In the genomic region with DNA sequence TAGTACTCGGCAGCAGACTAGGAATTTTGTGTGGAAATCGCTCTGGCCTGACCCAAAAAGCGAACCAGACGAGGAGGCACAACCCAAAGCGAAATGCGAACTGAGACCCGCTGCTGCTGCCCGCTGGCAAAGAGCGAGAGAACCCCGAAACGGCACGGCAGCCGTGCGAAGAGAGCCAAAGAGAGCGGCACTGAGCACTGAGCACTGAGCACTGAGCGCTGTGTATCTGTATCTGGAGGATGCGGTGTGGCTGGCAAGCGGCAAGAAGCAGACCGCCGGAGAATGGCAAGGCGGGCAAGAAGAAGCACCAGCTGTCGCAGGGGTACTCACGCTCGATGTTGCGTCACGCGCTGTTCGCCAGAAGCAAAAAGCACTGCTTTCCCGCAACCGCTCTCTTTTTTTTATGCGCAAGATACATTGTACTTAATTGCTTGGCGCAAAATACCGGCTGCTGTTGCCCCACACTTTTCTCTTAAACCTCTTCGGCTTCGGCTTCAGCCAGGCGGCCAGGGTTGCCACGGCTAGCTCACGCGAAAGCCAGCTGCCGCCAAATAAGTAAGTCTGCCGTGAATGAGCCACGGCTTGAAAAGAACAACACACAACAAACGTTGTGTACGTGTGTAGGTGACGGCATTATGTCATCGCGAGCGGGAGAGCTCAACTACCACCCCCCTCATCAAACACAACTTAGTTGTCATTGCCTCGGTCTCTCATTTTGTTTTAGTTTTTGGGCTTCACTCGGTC, we compare ENCODE assay signal across 1 fruit fly cellular context.
TF ChIP-seq lines count a peak whose summit lies in the region.

No protein-coding gene starts in this region.

TF ChIP-seq in whole organism, embryonic, 481 proteins besides CTCF, POLR2A, EP300 and RAD21 (continued from another document and continues in another):
- TF ChIP-seq disco-r (GFP tag; optimal IDR thresholded peaks at IDR 0.05; lab: Kevin White, UChicago) (peak; percentile 1), CG32767 (GFP tag; IDR thresholded peaks at IDR 0.05; lab: Robert Waterston, UW) (peak; percentile 95), z (GFP tag; IDR thresholded peaks at IDR 0.05; lab: Robert Waterston, UW) (0 out of 3 replicates have a peak, but pooled peaks have one; percentile 5), mirr (GFP tag; optimal IDR thresholded peaks at IDR 0.05; lab: Kevin White, UChicago) (no peak), ash1 (GFP tag; optimal IDR thresholded peaks at IDR 0.05; lab: Kevin White, UChicago) (no peak), tll (GFP tag; optimal IDR thresholded peaks at IDR 0.05; lab: Kevin White, UChicago) (peak in 1 of 2 experiments; percentile 19), Aef1 (GFP tag; IDR thresholded peaks at IDR 0.05; lab: Robert Waterston, UW) (no peak), kay (GFP tag; optimal IDR thresholded peaks at IDR 0.05; lab: Kevin White, UChicago) (peak; percentile 37), ato (GFP tag; IDR thresholded peaks at IDR 0.05; lab: Robert Waterston, UW; ENCODE audit: partially characterized antibody) (peak; percentile 55; the same call in 1 of the 2 replicates), sisA (GFP tag; IDR thresholded peaks at IDR 0.05; lab: Robert Waterston, UW) (no peak), cad (GFP tag; optimal IDR thresholded peaks at IDR 0.05; lab: Kevin White, UChicago) (no peak), Adf1 (GFP tag; IDR thresholded peaks at IDR 0.05; lab: Robert Waterston, UW) (peak; percentile 76), mld (GFP tag; IDR thresholded peaks at IDR 0.05; lab: Robert Waterston, UW; ENCODE audit: partially characterized antibody) (no peak), CG14014 (GFP tag; IDR thresholded peaks at IDR 0.05; lab: Robert Waterston, UW) (no peak; the same call in 1 of the 2 replicates), CG17829 (tag; optimal IDR thresholded peaks at IDR 0.05; lab: Kevin White, UChicago) (no peak), Fer2 (tag; optimal IDR thresholded peaks at IDR 0.05; lab: Kevin White, UChicago) (no peak), slp2 (GFP tag; optimal IDR thresholded peaks at IDR 0.05; lab: Kevin White, UChicago) (no peak), CG10274 (GFP tag; optimal IDR thresholded peaks at IDR 0.05; lab: Kevin White, UChicago) (no peak), CG17612 (GFP tag; IDR thresholded peaks at IDR 0.05; lab: Robert Waterston, UW) (no peak), bowl (GFP tag; IDR thresholded peaks at IDR 0.05; lab: Robert Waterston, UW) (0 out of 2 replicates have a peak, but pooled peaks have one; percentile 46), Trl (optimal IDR thresholded peaks at IDR 0.05; lab: Kevin White, UChicago) (peak; percentile 98 to 99), Trl (GFP tag; optimal IDR thresholded peaks at IDR 0.05; lab: Kevin White, UChicago) (peak; percentile 74), CG13123 (GFP tag; optimal IDR thresholded peaks at IDR 0.05; lab: Kevin White, UChicago) (no peak), CG13775 (GFP tag; optimal IDR thresholded peaks at IDR 0.05; lab: Kevin White, UChicago) (no peak), Gsc (GFP tag; IDR thresholded peaks at IDR 0.05; lab: Robert Waterston, UW) (no peak), zfh1 (GFP tag; IDR thresholded peaks at IDR 0.05; lab: Robert Waterston, UW) (0 out of 3 replicates have a peak, but pooled peaks have one; percentile 15), pros (GFP tag; optimal IDR thresholded peaks at IDR 0.05; lab: Kevin White, UChicago) (peak; percentile 93), CG16813 (GFP tag; IDR thresholded peaks at IDR 0.05; lab: Robert Waterston, UW; ENCODE audit: partially characterized antibody) (0 out of 3 replicates have a peak, but pooled peaks have one; percentile 10), klu (GFP tag; IDR thresholded peaks at IDR 0.05; lab: Robert Waterston, UW) (no peak), HLH54F (GFP tag; optimal IDR thresholded peaks at IDR 0.05; lab: Kevin White, UChicago) (no peak), CG14050 (GFP tag; IDR thresholded peaks at IDR 0.05; lab: Robert Waterston, UW) (no peak), ranshi (GFP tag; IDR thresholded peaks at IDR 0.05; lab: Robert Waterston, UW) (peak; percentile 33; the same call in 1 of the 2 replicates), luna (GFP tag; optimal IDR thresholded peaks at IDR 0.05; lab: Kevin White, UChicago) (no peak), kah (GFP tag; optimal IDR thresholded peaks at IDR 0.05; lab: Kevin White, UChicago) (peak; percentile 36), lbe (GFP tag; optimal IDR thresholded peaks at IDR 0.05; lab: Kevin White, UChicago) (peak; percentile 47), Dll (GFP tag; IDR thresholded peaks at IDR 0.05; lab: Robert Waterston, UW; ENCODE audit: partially characterized antibody) (peak; percentile 68; the same call in 3 of the 4 replicates), CG13894 (tag; optimal IDR thresholded peaks at IDR 0.05; lab: Kevin White, UChicago) (peak; percentile 60), fd102C (GFP tag; optimal IDR thresholded peaks at IDR 0.05; lab: Kevin White, UChicago) (no peak), otp (GFP tag; IDR thresholded peaks at IDR 0.05; lab: Robert Waterston, UW) (peak; percentile 30; the same call in 1 of the 3 replicates), Dp (GFP tag; optimal IDR thresholded peaks at IDR 0.05; lab: Kevin White, UChicago) (peak; percentile 4), lmd (GFP tag; IDR thresholded peaks at IDR 0.05; lab: Robert Waterston, UW) (no peak), CkIIα-i1 (GFP tag; IDR thresholded peaks at IDR 0.05; lab: Robert Waterston, UW) (no peak), Atf6 (GFP tag; IDR thresholded peaks at IDR 0.05; lab: Robert Waterston, UW) (peak; percentile 27; the same call in 1 of the 2 replicates), ase (GFP tag; IDR thresholded peaks at IDR 0.05; lab: Robert Waterston, UW) (no peak), Opbp (GFP tag; IDR thresholded peaks at IDR 0.05; lab: Robert Waterston, UW; ENCODE audit: partially characterized antibody) (peak; percentile 52; the same call in 1 of the 3 replicates), CG31224 (GFP tag; IDR thresholded peaks at IDR 0.05; lab: Robert Waterston, UW) (no peak), PHDP (tag; optimal IDR thresholded peaks at IDR 0.05; lab: Kevin White, UChicago) (no peak), CG10543 (GFP tag; optimal IDR thresholded peaks at IDR 0.05; lab: Kevin White, UChicago) (peak; percentile 70), phol (tag; optimal IDR thresholded peaks at IDR 0.05; lab: Kevin White, UChicago) (no peak), CG6854 (GFP tag; optimal IDR thresholded peaks at IDR 0.05; lab: Kevin White, UChicago) (peak; percentile 35), chm (GFP tag; IDR thresholded peaks at IDR 0.05; lab: Robert Waterston, UW) (peak; percentile 52; the same call in 1 of the 2 replicates), hkb (optimal IDR thresholded peaks at IDR 0.05; lab: Kevin White, UChicago) (no peak), hkb (GFP tag; IDR thresholded peaks at IDR 0.05; lab: Robert Waterston, UW) (peak; percentile 46; the same call in 1 of the 2 replicates), CG1792 (GFP tag; optimal IDR thresholded peaks at IDR 0.05; lab: Kevin White, UChicago) (no peak), Hr51 (GFP tag; optimal IDR thresholded peaks at IDR 0.05; lab: Kevin White, UChicago) (peak in 1 of 2 experiments; percentile 10), wek (GFP tag; optimal IDR thresholded peaks at IDR 0.05; lab: Kevin White, UChicago) (peak; percentile 44), sna (GFP tag; IDR thresholded peaks at IDR 0.05; lab: Robert Waterston, UW; ENCODE audit: partially characterized antibody) (0 out of 2 replicates have a peak, but pooled peaks have one; percentile 26), CG15269 (tag; optimal IDR thresholded peaks at IDR 0.05; lab: Kevin White, UChicago) (no peak), Nf-YB (GFP tag; optimal IDR thresholded peaks at IDR 0.05; lab: Kevin White, UChicago) (no peak), tin (GFP tag; optimal IDR thresholded peaks at IDR 0.05; lab: Kevin White, UChicago) (no peak), CG5245 (GFP tag; optimal IDR thresholded peaks at IDR 0.05; lab: Kevin White, UChicago) (no peak), CoRest (tag; optimal IDR thresholded peaks at IDR 0.05; lab: Kevin White, UChicago) (no peak), CG11696 (GFP tag; IDR thresholded peaks at IDR 0.05; lab: Robert Waterston, UW) (0 out of 2 replicates have a peak, but pooled peaks have one; percentile 46), NC2β (GFP tag; optimal IDR thresholded peaks at IDR 0.05; lab: Kevin White, UChicago) (peak; percentile 25), onecut (GFP tag; IDR thresholded peaks at IDR 0.05; lab: Robert Waterston, UW) (peak; percentile 34), unc-4 (GFP tag; IDR thresholded peaks at IDR 0.05; lab: Robert Waterston, UW; ENCODE audit: partially characterized antibody) (no peak; the same call in 1 of the 2 replicates), B-H2 (GFP tag; optimal IDR thresholded peaks at IDR 0.05; lab: Kevin White, UChicago) (no peak), gem (tag; optimal IDR thresholded peaks at IDR 0.05; lab: Kevin White, UChicago) (no peak), CG32532 (GFP tag; IDR thresholded peaks at IDR 0.05; lab: Robert Waterston, UW) (peak; percentile 70; the same call in 1 of the 2 replicates), CG13624 (GFP tag; optimal IDR thresholded peaks at IDR 0.05; lab: Kevin White, UChicago) (no peak), croc (GFP tag; conservative IDR thresholded peaks at IDR 0.05; lab: Robert Waterston, UW) (no peak), Sry-δ (GFP tag; optimal IDR thresholded peaks at IDR 0.05; lab: Kevin White, UChicago) (peak; percentile 8), sr (GFP tag; IDR thresholded peaks at IDR 0.05; lab: Robert Waterston, UW) (peak; percentile 11; the same call in 1 of the 3 replicates), Sry-β (GFP tag; optimal IDR thresholded peaks at IDR 0.05; lab: Kevin White, UChicago) (no peak), CG6175 (GFP tag; IDR thresholded peaks at IDR 0.05; lab: Robert Waterston, UW) (peak; percentile 97), CHES-1-like (GFP tag; optimal IDR thresholded peaks at IDR 0.05; lab: Kevin White, UChicago) (peak; percentile 1), CG8478 (optimal IDR thresholded peaks at IDR 0.05; lab: Kevin White, UChicago) (no peak), CG6654 (GFP tag; optimal IDR thresholded peaks at IDR 0.05; lab: Kevin White, UChicago) (no peak), Xrp1 (GFP tag; IDR thresholded peaks at IDR 0.05; lab: Robert Waterston, UW) (peak; percentile 33; the same call in 1 of the 2 replicates), Ravus (GFP tag; IDR thresholded peaks at IDR 0.05; lab: Robert Waterston, UW) (no peak), Oli (tag; optimal IDR thresholded peaks at IDR 0.05; lab: Kevin White, UChicago) (no peak), Lim3 (GFP tag; IDR thresholded peaks at IDR 0.05; lab: Robert Waterston, UW) (no peak), Dek (tag; optimal IDR thresholded peaks at IDR 0.05; lab: Kevin White, UChicago) (no peak), Side (GFP tag; optimal IDR thresholded peaks at IDR 0.05; lab: Kevin White, UChicago) (peak; percentile 14), CG14441 (GFP tag; IDR thresholded peaks at IDR 0.05; lab: Robert Waterston, UW) (no peak), CG11504 (tag; optimal IDR thresholded peaks at IDR 0.05; lab: Kevin White, UChicago) (peak; percentile 86), tap (tag; optimal IDR thresholded peaks at IDR 0.05; lab: Kevin White, UChicago) (no peak), grn (GFP tag; optimal IDR thresholded peaks at IDR 0.05; lab: Kevin White, UChicago) (no peak), Hsf (GFP tag; optimal IDR thresholded peaks at IDR 0.05; lab: Kevin White, UChicago) (no peak), p53 (GFP tag; optimal IDR thresholded peaks at IDR 0.05; lab: Kevin White, UChicago) (no peak), pb (GFP tag; optimal IDR thresholded peaks at IDR 0.05; lab: Kevin White, UChicago) (no peak), zfh2 (GFP tag; optimal IDR thresholded peaks at IDR 0.05; lab: Kevin White, UChicago) (no peak), Kr (GFP tag; optimal IDR thresholded peaks at IDR 0.05; lab: Kevin White, UChicago) (no peak), CG8924 (tag; optimal IDR thresholded peaks at IDR 0.05; lab: Kevin White, UChicago) (peak; percentile 18), CG32772 (GFP tag; IDR thresholded peaks at IDR 0.05; lab: Robert Waterston, UW) (no peak), CG10147 (GFP tag; optimal IDR thresholded peaks at IDR 0.05; lab: Kevin White, UChicago) (no peak), CG3995 (GFP tag; optimal IDR thresholded peaks at IDR 0.05; lab: Kevin White, UChicago) (peak; percentile 62), CG31365 (tag; optimal IDR thresholded peaks at IDR 0.05; lab: Kevin White, UChicago) (peak; percentile 78), NFAT (GFP tag; IDR thresholded peaks at IDR 0.05; lab: Robert Waterston, UW) (0 out of 2 replicates have a peak, but pooled peaks have one; percentile 28), CG14860 (GFP tag; IDR thresholded peaks at IDR 0.05; lab: Robert Waterston, UW; ENCODE audit: partially characterized antibody) (no peak), CG11695 (GFP tag; IDR thresholded peaks at IDR 0.05; lab: Robert Waterston, UW) (peak; percentile 22; the same call in 1 of the 3 replicates), cg (GFP tag; optimal IDR thresholded peaks at IDR 0.05; lab: Kevin White, UChicago) (peak; percentile 78), dmrt99B (tag; optimal IDR thresholded peaks at IDR 0.05; lab: Kevin White, UChicago) (no peak), her (GFP tag; optimal IDR thresholded peaks at IDR 0.05; lab: Kevin White, UChicago) (peak; percentile 10), CG17568 (GFP tag; optimal IDR thresholded peaks at IDR 0.05; lab: Kevin White, UChicago) (peak; percentile 66), dpn (GFP tag; optimal IDR thresholded peaks at IDR 0.05; lab: Kevin White, UChicago) (no peak), CG5953 (GFP tag; IDR thresholded peaks at IDR 0.05; lab: Robert Waterston, UW) (0 out of 2 replicates have a peak, but pooled peaks have one; percentile 26), cas (GFP tag; IDR thresholded peaks at IDR 0.05; lab: Robert Waterston, UW) (0 out of 2 replicates have a peak, but pooled peaks have one; percentile 28), Poxn (GFP tag; IDR thresholded peaks at IDR 0.05; lab: Robert Waterston, UW) (no peak), hb (GFP tag; IDR thresholded peaks at IDR 0.05; lab: Robert Waterston, UW; ENCODE audit: partially characterized antibody) (0 out of 3 replicates have a peak, but pooled peaks have one; percentile 11), usp (GFP tag; optimal IDR thresholded peaks at IDR 0.05; lab: Kevin White, UChicago) (no peak), pnt (GFP tag; optimal IDR thresholded peaks at IDR 0.05; lab: Kevin White, UChicago) (no peak), Hmr (GFP tag; optimal IDR thresholded peaks at IDR 0.05; lab: Kevin White, UChicago) (no peak), nom (GFP tag; optimal IDR thresholded peaks at IDR 0.05; lab: Kevin White, UChicago) (peak; percentile 76), gce (GFP tag; IDR thresholded peaks at IDR 0.05; lab: Robert Waterston, UW) (peak; percentile 43; the same call in 1 of the 3 replicates), Gug (GFP tag; IDR thresholded peaks at IDR 0.05; lab: Robert Waterston, UW) (no peak), sens-2 (GFP tag; IDR thresholded peaks at IDR 0.05; lab: Robert Waterston, UW) (peak; percentile 34; the same call in 1 of the 2 replicates), CG3838 (GFP tag; optimal IDR thresholded peaks at IDR 0.05; lab: Kevin White, UChicago) (no peak), CG31441 (GFP tag; IDR thresholded peaks at IDR 0.05; lab: Robert Waterston, UW) (no peak)
